Worm (Caenorhabditis elegans) whole organism, L4 larva: ENCODE measurements around the gene nos-1.

Experiments
- D1046.2 ChIP-seq: fragments of 200-800 bp; sonication (Bioruptor generic); IDR thresholded peaks from 2 replicates; pipeline ENCODE4 v1.3.6; 2022; ENCODE audit warnings: missing genetic modification characterization, missing compliant biosample characterization
- F10B5.3 ChIP-seq: sonication (generic microtip); optimal IDR thresholded peaks from 2 replicates; lab custom pipeline; 2016; ENCODE audit warnings: mild to moderate bottlenecking, missing genetic modification characterization, missing compliant biosample characterization
- F26F4.8 ChIP-seq: fragments of 200-800 bp; sonication (Bioruptor generic); conservative IDR thresholded peaks from 2 replicates; pipeline ENCODE4 v1.3.6; 2022; ENCODE audit warnings: missing genetic modification characterization, missing compliant biosample characterization
- F37D6.2 ChIP-seq: sonication (generic microtip); optimal IDR thresholded peaks from 2 replicates; lab custom pipeline; 2016; ENCODE audit warnings: mild to moderate bottlenecking, missing genetic modification characterization, missing compliant biosample characterization
- R02D3.7 ChIP-seq: fragments of 150-350 bp; sonication (generic microtip); optimal IDR thresholded peaks from 3 replicates; lab custom pipeline; 2014; ENCODE audit warnings: missing biosample characterization, missing genetic modification characterization
- Y105C5A.15 ChIP-seq: fragments of 200-800 bp; sonication (Bioruptor generic); IDR thresholded peaks from 2 replicates; pipeline ENCODE4 v1.3.6; 2022; ENCODE audit warnings: missing genetic modification characterization, missing compliant biosample characterization
- ZK337.2 ChIP-seq: fragments of 200-800 bp; sonication (Bioruptor generic); IDR thresholded peaks from 2 replicates; pipeline ENCODE4 v1.3.6; 2022; ENCODE audit warnings: missing genetic modification reagents, missing genetic modification characterization, missing compliant biosample characterization
- aha-1 ChIP-seq: fragments of 150-350 bp; peaks from one replicate; lab custom pipeline; 2014; ENCODE audit warnings: missing biosample characterization, missing genetic modification characterization
- ceh-82 ChIP-seq: sonication (generic microtip); optimal IDR thresholded peaks from 2 replicates; lab custom pipeline; 2017; ENCODE audit warnings: missing biosample characterization, missing genetic modification characterization
- cey-2 ChIP-seq: sonication (generic microtip); optimal IDR thresholded peaks from 3 replicates; lab custom pipeline; 2017; ENCODE audit warnings: missing genetic modification characterization, mild to moderate bottlenecking, missing compliant biosample characterization, antibody characterized with exemption, borderline replicate concordance; ENCODE audit not compliant: insufficient read depth
- daf-19 ChIP-seq: fragments of 200-800 bp; sonication (Bioruptor generic); conservative IDR thresholded peaks from 2 replicates; pipeline ENCODE4 v1.3.6; 2022; ENCODE audit warnings: missing genetic modification characterization, missing compliant biosample characterization
- dmd-8 ChIP-seq: fragments of 200-800 bp; sonication (Bioruptor generic); IDR thresholded peaks from 2 replicates; pipeline ENCODE4 v1.3.6; 2022; ENCODE audit warnings: missing genetic modification characterization, missing compliant biosample characterization
- hif-1 ChIP-seq, 2 experiments: sonication (generic microtip); optimal IDR thresholded peaks; 2 replicates each; lab custom pipeline; 2016 to 2017; ENCODE audit warnings: missing compliant biosample characterization in 2 of 2, missing genetic modification characterization in 2 of 2, missing genetic modification reagents in 2 of 2, missing genotype in 2 of 2, mild to moderate bottlenecking in 1 of 2
- hmg-1.1 ChIP-seq: fragments of 200-800 bp; sonication (Bioruptor generic); IDR thresholded peaks from 2 replicates; pipeline ENCODE4 v1.3.6; 2022; ENCODE audit warnings: missing genetic modification reagents, missing genetic modification characterization, missing compliant biosample characterization
- lir-3 ChIP-seq: sonication (generic microtip); optimal IDR thresholded peaks from 2 replicates; lab custom pipeline; 2016; ENCODE audit warnings: mild to moderate bottlenecking, missing genetic modification characterization, missing compliant biosample characterization
- mdl-1 ChIP-seq, 2 experiments: fragments of 150-350 bp in 1 of 2; sonication (generic microtip) in 1 of 2; optimal IDR thresholded peaks; 2 replicates each; lab custom pipeline; 2014 to 2017; ENCODE audit warnings: missing biosample characterization in 2 of 2, missing genetic modification characterization in 2 of 2
- mdt-29 ChIP-seq: fragments of 200-800 bp; sonication (Bioruptor generic); IDR thresholded peaks from 2 replicates; pipeline ENCODE4 v1.3.6; 2022; ENCODE audit warnings: missing genetic modification reagents, missing genetic modification characterization, missing compliant biosample characterization
- nhr-10 ChIP-seq: fragments of 150-350 bp; optimal IDR thresholded peaks from 2 replicates; lab custom pipeline; 2014; ENCODE audit warnings: missing biosample characterization, missing genetic modification characterization
- nhr-111 ChIP-seq: fragments of 200-800 bp; sonication (Bioruptor generic); optimal IDR thresholded peaks from 2 replicates; lab custom pipeline; 2018; ENCODE audit warnings: mild to moderate bottlenecking, missing genetic modification characterization, missing compliant biosample characterization
- nhr-25 ChIP-seq: sonication (generic microtip); optimal IDR thresholded peaks from 2 replicates; lab custom pipeline; 2017; ENCODE audit warnings: missing genetic modification characterization, mild to moderate bottlenecking, missing compliant biosample characterization, antibody characterized with exemption, moderate library complexity, borderline replicate concordance; ENCODE audit not compliant: insufficient read depth
- nhr-41 ChIP-seq: fragments of 200-800 bp; sonication (Bioruptor generic); IDR thresholded peaks from 2 replicates; pipeline ENCODE4 v1.3.6; 2022; ENCODE audit warnings: missing genetic modification reagents, missing genetic modification characterization, missing compliant biosample characterization
- nhr-48 ChIP-seq: sonication (generic microtip); optimal IDR thresholded peaks from 2 replicates; lab custom pipeline; 2016; ENCODE audit warnings: mild to moderate bottlenecking, missing genetic modification characterization, missing compliant biosample characterization
- nhr-6 ChIP-seq: fragments of 150-350 bp; optimal IDR thresholded peaks from 2 replicates; lab custom pipeline; 2014; ENCODE audit warnings: missing biosample characterization, missing genetic modification characterization
- nhr-76 ChIP-seq: fragments of 150-350 bp; optimal IDR thresholded peaks from 2 replicates; lab custom pipeline; 2014; ENCODE audit warnings: missing biosample characterization, missing genetic modification characterization
- nhr-77 ChIP-seq: fragments of 150-350 bp; optimal IDR thresholded peaks from 2 replicates; lab custom pipeline; 2014; ENCODE audit warnings: missing biosample characterization, missing genetic modification characterization
- pha-4 ChIP-seq, 2 experiments: fragments of 150-350 bp in 1 of 2; fragments of 200-800 bp in 1 of 2; sonication (Bioruptor generic) in 1 of 2; IDR thresholded peaks in 1 of 2; optimal IDR thresholded peaks in 1 of 2; 2 replicates each; pipeline versions ENCODE4 v1.3.6 to Lab custom; 2014 to 2022; ENCODE audit warnings: missing genetic modification characterization in 2 of 2, missing genetic modification reagents in 2 of 2, missing biosample characterization in 1 of 2, missing compliant biosample characterization in 1 of 2
- saeg-2 ChIP-seq: fragments of 200-800 bp; sonication (Bioruptor generic); IDR thresholded peaks from 2 replicates; pipeline ENCODE4 v1.3.6; 2022; ENCODE audit warnings: missing genetic modification reagents, missing genetic modification characterization, missing compliant biosample characterization
- set-16 ChIP-seq: fragments of 200-800 bp; sonication (Bioruptor generic); IDR thresholded peaks from 2 replicates; pipeline ENCODE4 v1.3.6; 2022; ENCODE audit warnings: missing genetic modification reagents, missing genetic modification characterization, missing compliant biosample characterization
- snpc-1.2 ChIP-seq: fragments of 200-800 bp; sonication (Bioruptor generic); IDR thresholded peaks from 2 replicates; pipeline ENCODE4 v1.3.6; 2022; ENCODE audit warnings: missing genetic modification reagents, missing genetic modification characterization, missing compliant biosample characterization
- snpc-4 ChIP-seq: fragments of 150-350 bp; optimal IDR thresholded peaks from 2 replicates; lab custom pipeline; 2014; ENCODE audit warnings: missing biosample characterization, missing genetic modification characterization
- spr-3 ChIP-seq: fragments of 200-800 bp; sonication (Bioruptor generic); optimal IDR thresholded peaks from 2 replicates; lab custom pipeline; 2018; ENCODE audit warnings: mild to moderate bottlenecking, missing genetic modification characterization, missing compliant biosample characterization
- unc-130 ChIP-seq: sonication (generic microtip); optimal IDR thresholded peaks from 2 replicates; lab custom pipeline; 2016; ENCODE audit warnings: missing genetic modification reagents, missing genetic modification characterization, missing compliant biosample characterization
- unc-62 ChIP-seq, 3 experiments: fragments of 150-350 bp in 1 of 3; sonication (generic microtip); optimal IDR thresholded peaks in 2 of 3; peaks in 1 of 3; 1 replicate in 1 of 3; 2 replicates in 2 of 3; lab custom pipeline; 2014 to 2017; ENCODE audit warnings: missing biosample characterization in 3 of 3, missing genetic modification characterization in 3 of 3, missing genetic modification reagents in 3 of 3, missing genotype in 1 of 3
- zip-2 ChIP-seq: fragments of 150-350 bp; optimal IDR thresholded peaks from 2 replicates; lab custom pipeline; 2014; ENCODE audit warnings: missing biosample characterization, missing genetic modification characterization
- ztf-11 ChIP-seq: fragments of 150-350 bp; optimal IDR thresholded peaks from 2 replicates; lab custom pipeline; 2014; ENCODE audit warnings: missing biosample characterization, missing genetic modification characterization

nos-1 gene

DNA sequence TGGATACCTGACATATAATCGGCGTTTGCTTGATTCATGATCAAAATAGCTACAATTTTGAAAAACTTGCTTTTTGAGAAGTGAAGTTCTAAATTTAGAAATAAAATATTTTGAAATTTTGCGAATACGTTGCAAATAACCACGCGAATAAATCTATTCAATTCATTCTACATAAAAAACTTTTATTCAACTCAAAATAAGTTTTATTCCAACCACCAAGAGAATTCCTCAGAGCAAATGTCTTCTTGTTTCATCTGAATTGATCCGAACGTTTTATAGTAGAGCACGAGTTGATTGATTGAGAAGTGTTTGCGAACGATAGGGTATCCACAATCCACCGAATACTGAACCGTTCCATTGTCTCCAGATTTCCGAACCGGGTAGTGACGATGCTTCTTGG is 37.2 kb downstream of the nos-1 start, which contains the start of gene F44F4.9:
Gene F44F4.9, minus strand, starts transcription at position 101 of the 400 bp plus-strand sequence.
- TF ChIP-seq hif-1 (tag; optimal IDR thresholded peaks at IDR 0.05; lab: Kevin White, UChicago) = no peak
- no peak for TF ChIP-seq nhr-76

DNA sequence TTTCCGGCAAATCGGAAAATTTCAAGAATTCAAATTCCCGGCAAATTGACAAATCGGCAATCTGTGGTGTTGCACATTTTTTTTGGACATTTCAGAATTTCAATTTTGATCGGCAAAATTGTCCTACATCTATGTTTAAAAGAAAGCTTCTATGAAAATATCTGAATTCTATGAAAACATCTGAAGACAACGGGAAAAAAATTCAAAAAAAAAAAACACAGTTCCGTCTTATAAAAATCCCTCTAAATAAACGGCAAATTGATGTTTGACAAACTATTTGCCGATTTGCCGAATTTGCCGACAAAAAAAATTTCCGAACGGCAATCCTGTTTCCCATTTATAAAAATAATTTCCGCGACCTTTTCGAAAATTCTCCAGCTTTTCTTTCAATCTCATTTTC is 38.6 kb downstream of the nos-1 start, which contains the start of gene F44F4.15:
Gene F44F4.15, plus strand, starts transcription at position 301 of the 400 bp plus-strand sequence.
- no peak for TF ChIP-seq dmd-8
- no peak for TF ChIP-seq mdl-1 (tag; optimal IDR thresholded peaks at IDR 0.05; lab: Kevin White, UChicago)
- no peak for TF ChIP-seq zip-2 (tag; lab: Kevin White, UChicago)
- TF ChIP-seq snpc-1.2 (GFP tag; lab: Robert Waterston, UW) = no peak
- TF ChIP-seq snpc-4 (tag; lab: Kevin White, UChicago) = no peak
- no peak for TF ChIP-seq aha-1 (tag; lab: Kevin White, UChicago)
- TF ChIP-seq nhr-48 (tag; lab: Kevin White, UChicago) = no peak
- TF ChIP-seq D1046.2 (GFP tag; lab: Robert Waterston, UW) = no peak
- TF ChIP-seq mdt-29 (GFP tag; lab: Robert Waterston, UW) = no peak
- TF ChIP-seq nhr-6 (tag; lab: Kevin White, UChicago) = no peak
- no peak for TF ChIP-seq unc-130 (GFP tag; lab: Kevin White, UChicago)
- no peak for TF ChIP-seq spr-3 (GFP tag; lab: Kevin White, UChicago)
- TF ChIP-seq set-16 (GFP tag; lab: Robert Waterston, UW) = no peak
- no peak for TF ChIP-seq Y105C5A.15 (GFP tag; lab: Robert Waterston, UW)
- no peak for TF ChIP-seq nhr-41
- TF ChIP-seq nhr-77 (tag; lab: Kevin White, UChicago) = no peak
- TF ChIP-seq F37D6.2 (tag; lab: Kevin White, UChicago) = no peak
- TF ChIP-seq hmg-1.1 (GFP tag; lab: Robert Waterston, UW) = no peak

DNA sequence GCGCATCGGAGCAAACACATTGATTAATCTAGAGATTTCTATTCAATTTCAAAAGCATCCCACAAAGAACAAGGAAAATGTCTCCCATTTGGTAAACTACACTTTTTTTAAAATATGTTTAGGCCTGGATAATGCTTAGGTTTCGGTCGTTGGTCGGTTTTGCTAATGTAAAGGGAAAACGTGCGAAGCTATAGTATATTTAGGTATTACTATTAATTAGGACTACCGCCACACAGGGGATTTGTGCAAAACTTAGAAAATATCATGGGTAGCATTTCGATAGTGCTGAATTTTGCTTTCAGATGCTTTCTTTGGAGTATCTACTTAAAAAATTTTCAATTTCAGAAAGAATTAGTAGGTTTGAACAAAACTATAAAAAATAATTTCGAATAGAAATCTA is 40.0 kb downstream of the nos-1 start:
- no peak for TF ChIP-seq daf-19 (GFP tag; lab: Robert Waterston, UW)
- TF ChIP-seq unc-62 (GFP tag; optimal IDR thresholded peaks at IDR 0.05 in 1 of 2; lab: Kevin White, UChicago) = peak in 1 of 2 experiments; percentile 96
- TF ChIP-seq unc-62 (tag; optimal IDR thresholded peaks at IDR 0.05; lab: Kevin White, UChicago) = no peak

DNA sequence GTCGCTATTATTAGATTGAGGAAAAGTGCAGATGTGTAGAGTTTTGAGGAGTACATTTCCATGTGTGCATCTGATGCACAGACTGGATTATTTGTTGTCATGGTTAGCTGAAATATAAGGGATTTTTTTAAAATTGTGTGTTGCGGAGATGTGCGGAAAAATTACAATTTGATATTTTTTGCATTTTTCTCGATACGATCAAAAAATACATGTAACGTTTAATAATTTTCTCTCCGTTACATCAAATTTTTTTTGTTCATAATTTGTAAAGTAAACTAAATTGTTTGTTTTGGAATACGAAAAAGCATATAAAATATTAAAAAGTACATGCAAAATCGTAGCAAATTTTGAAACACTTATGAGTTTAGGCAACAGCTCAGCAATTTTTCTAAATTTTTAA is 42.7 kb downstream of the nos-1 start, which contains the start of gene sra-11:
Gene sra-11, minus strand, starts transcription at position 101 of the 400 bp plus-strand sequence.
- no peak for TF ChIP-seq cey-2 (tag; lab: Kevin White, UChicago)
- no peak for TF ChIP-seq F26F4.8 (GFP tag; lab: Robert Waterston, UW)
- no peak for TF ChIP-seq pha-4 (GFP tag; IDR thresholded peaks at IDR 0.05; lab: Robert Waterston, UW)
- no peak for TF ChIP-seq pha-4 (tag; optimal IDR thresholded peaks at IDR 0.05; lab: Kevin White, UChicago)
- TF ChIP-seq ztf-11 (tag; lab: Kevin White, UChicago) = no peak
- TF ChIP-seq ceh-82 (tag; lab: Kevin White, UChicago) = no peak
- no peak for TF ChIP-seq ZK337.2 (GFP tag; lab: Robert Waterston, UW)
- TF ChIP-seq F10B5.3 (tag; lab: Kevin White, UChicago) = no peak
- TF ChIP-seq nhr-111 = no peak
- no peak for TF ChIP-seq lir-3 (tag; lab: Kevin White, UChicago)
- no peak for TF ChIP-seq nhr-25 (tag; lab: Kevin White, UChicago)
- TF ChIP-seq nhr-10 (tag; lab: Kevin White, UChicago) = no peak
- TF ChIP-seq R02D3.7 (tag; lab: Kevin White, UChicago) = no peak
- no peak for TF ChIP-seq saeg-2 (GFP tag; lab: Robert Waterston, UW)
